Worm (Caenorhabditis elegans) whole organism, L4 larva: Measurements from ENCODE around the gene lec-7.
A peak's percentile ranks its signal among the peaks of the same experiment; 100 is the strongest.

Experiments used
- D1046.2 ChIP-seq: fragments of 200-800 bp; sonication (Bioruptor generic); IDR thresholded peaks from 2 replicates; pipeline ENCODE4 v1.3.6; 2022; ENCODE audit warnings: missing genetic modification characterization, missing compliant biosample characterization
- F10B5.3 ChIP-seq: sonication (generic microtip); optimal IDR thresholded peaks from 2 replicates; lab custom pipeline; 2016; ENCODE audit warnings: mild to moderate bottlenecking, missing genetic modification characterization, missing compliant biosample characterization
- F49E8.2 ChIP-seq: sonication (generic microtip); optimal IDR thresholded peaks from 2 replicates; lab custom pipeline; 2016; ENCODE audit warnings: missing compliant biosample characterization, mild to moderate bottlenecking, missing genetic modification characterization, borderline replicate concordance
- R02D3.7 ChIP-seq: fragments of 150-350 bp; sonication (generic microtip); optimal IDR thresholded peaks from 3 replicates; lab custom pipeline; 2014; ENCODE audit warnings: missing biosample characterization, missing genetic modification characterization
- T26A8.4 ChIP-seq: fragments of 200-800 bp; sonication (Bioruptor generic); IDR thresholded peaks from 2 replicates; pipeline ENCODE4 v1.3.6; 2022; ENCODE audit warnings: missing genetic modification characterization, missing compliant biosample characterization
- Y5F2A.4 ChIP-seq: fragments of 200-800 bp; sonication (Bioruptor generic); optimal IDR thresholded peaks from 2 replicates; lab custom pipeline; 2018; ENCODE audit warnings: mild to moderate bottlenecking, missing genetic modification characterization, missing compliant biosample characterization
- Y75B8A.6 ChIP-seq: fragments of 200-800 bp; sonication (Bioruptor generic); IDR thresholded peaks from 2 replicates; pipeline ENCODE4 v1.3.6; 2022; ENCODE audit warnings: missing genetic modification reagents, missing genetic modification characterization, missing compliant biosample characterization
- ZK337.2 ChIP-seq: fragments of 200-800 bp; sonication (Bioruptor generic); IDR thresholded peaks from 2 replicates; pipeline ENCODE4 v1.3.6; 2022; ENCODE audit warnings: missing genetic modification reagents, missing genetic modification characterization, missing compliant biosample characterization
- ZK546.5 ChIP-seq, 2 experiments: sonication (generic microtip); optimal IDR thresholded peaks; 2 replicates each; lab custom pipeline; 2017; ENCODE audit warnings: missing biosample characterization in 2 of 2, missing genetic modification characterization in 2 of 2
- aha-1 ChIP-seq: fragments of 150-350 bp; peaks from one replicate; lab custom pipeline; 2014; ENCODE audit warnings: missing biosample characterization, missing genetic modification characterization
- arid-1 ChIP-seq: fragments of 200-800 bp; sonication (Bioruptor generic); conservative IDR thresholded peaks from 2 replicates; pipeline ENCODE4 v1.3.6; 2022; ENCODE audit warnings: missing genetic modification reagents, missing genetic modification characterization, missing compliant biosample characterization
- ceh-44 ChIP-seq: fragments of 200-800 bp; sonication (Bioruptor generic); IDR thresholded peaks from 2 replicates; pipeline ENCODE4 v1.3.6; 2022; ENCODE audit warnings: missing genetic modification reagents, missing genetic modification characterization, missing compliant biosample characterization
- cey-2 ChIP-seq: sonication (generic microtip); optimal IDR thresholded peaks from 3 replicates; lab custom pipeline; 2017; ENCODE audit warnings: missing genetic modification characterization, mild to moderate bottlenecking, missing compliant biosample characterization, antibody characterized with exemption, borderline replicate concordance; ENCODE audit not compliant: insufficient read depth
- daf-16 ChIP-seq, 3 experiments: sonication (generic microtip); optimal IDR thresholded peaks; 2 replicates each; lab custom pipeline; 2016 to 2017; ENCODE audit warnings: missing genetic modification characterization in 3 of 3, missing genetic modification reagents in 3 of 3, mild to moderate bottlenecking in 2 of 3, missing compliant biosample characterization in 2 of 3, missing biosample characterization in 1 of 3, moderate library complexity in 1 of 3
- dmd-9 ChIP-seq: fragments of 200-800 bp; sonication (Bioruptor generic); IDR thresholded peaks from 2 replicates; pipeline ENCODE4 v1.3.6; 2022; ENCODE audit warnings: missing genetic modification reagents, missing genetic modification characterization, missing compliant biosample characterization
- dve-1 ChIP-seq: sonication (generic microtip); optimal IDR thresholded peaks from 2 replicates; lab custom pipeline; 2017; ENCODE audit warnings: antibody characterized with exemption, mild to moderate bottlenecking, missing genetic modification characterization, missing compliant biosample characterization; ENCODE audit not compliant: insufficient read depth
- fkh-10 ChIP-seq: fragments of 150-350 bp; optimal IDR thresholded peaks from 2 replicates; lab custom pipeline; 2014; ENCODE audit warnings: missing biosample characterization, missing genetic modification reagents, missing genetic modification characterization
- fos-1 ChIP-seq: fragments of 150-350 bp; optimal IDR thresholded peaks from 2 replicates; lab custom pipeline; 2014; ENCODE audit warnings: missing biosample characterization, missing genetic modification characterization
- hlh-30 ChIP-seq: sonication (generic microtip); optimal IDR thresholded peaks from 2 replicates; lab custom pipeline; 2017; ENCODE audit warnings: antibody characterized with exemption, mild to moderate bottlenecking, missing genetic modification characterization, missing compliant biosample characterization; ENCODE audit not compliant: insufficient read depth
- hmg-1.1 ChIP-seq: fragments of 200-800 bp; sonication (Bioruptor generic); IDR thresholded peaks from 2 replicates; pipeline ENCODE4 v1.3.6; 2022; ENCODE audit warnings: missing genetic modification reagents, missing genetic modification characterization, missing compliant biosample characterization
- lim-7 ChIP-seq: fragments of 200-800 bp; sonication (Bioruptor generic); IDR thresholded peaks from 2 replicates; pipeline ENCODE4 v1.3.6; 2022; ENCODE audit warnings: missing genetic modification characterization, missing compliant biosample characterization
- lin-1 ChIP-seq: fragments of 200-800 bp; sonication (Bioruptor generic); IDR thresholded peaks from 2 replicates; pipeline ENCODE4 v1.3.6; 2022; ENCODE audit warnings: missing genetic modification reagents, missing genetic modification characterization, missing compliant biosample characterization
- lin-15B ChIP-seq: fragments of 150-350 bp; sonication (generic microtip); optimal IDR thresholded peaks from 3 replicates; lab custom pipeline; 2014; ENCODE audit warnings: missing biosample characterization, missing genetic modification characterization
- lin-29 ChIP-seq: fragments of 200-800 bp; sonication (Bioruptor generic); IDR thresholded peaks from 2 replicates; pipeline ENCODE4 v1.3.6; 2022; ENCODE audit warnings: missing genetic modification reagents, missing genetic modification characterization, missing compliant biosample characterization
- lin-39 ChIP-seq: fragments of 150-350 bp; optimal IDR thresholded peaks from 2 replicates; lab custom pipeline; 2014; ENCODE audit warnings: missing biosample characterization, missing genetic modification reagents, missing genetic modification characterization
- lsy-2 ChIP-seq, 2 experiments: fragments of 150-350 bp in 1 of 2; sonication (generic microtip) in 1 of 2; optimal IDR thresholded peaks; 2 replicates each; lab custom pipeline; 2014 to 2017; ENCODE audit warnings: missing biosample characterization in 2 of 2, missing genetic modification characterization in 2 of 2
- madf-5 ChIP-seq, 2 experiments: fragments of 200-800 bp; sonication (Bioruptor generic); IDR thresholded peaks; 2 replicates each; pipeline ENCODE4 v1.3.6; 2022; ENCODE audit warnings: missing compliant biosample characterization in 2 of 2, missing genetic modification characterization in 2 of 2
- madf-9 ChIP-seq: fragments of 200-800 bp; sonication (Bioruptor generic); conservative IDR thresholded peaks from 2 replicates; pipeline ENCODE4 v1.3.6; 2022; ENCODE audit warnings: missing genetic modification reagents, missing genetic modification characterization, missing compliant biosample characterization
- mep-1 ChIP-seq: fragments of 150-350 bp; sonication (generic microtip); optimal IDR thresholded peaks from 3 replicates; lab custom pipeline; 2014; ENCODE audit warnings: missing biosample characterization, missing genetic modification characterization
- mes-2 ChIP-seq: sonication (generic microtip); optimal IDR thresholded peaks from 2 replicates; lab custom pipeline; 2016; ENCODE audit warnings: missing genotype, mild to moderate bottlenecking, missing genetic modification characterization, missing compliant biosample characterization; ENCODE audit not compliant: poor library complexity, severe bottlenecking
- mxl-3 ChIP-seq: fragments of 200-800 bp; sonication (Bioruptor generic); optimal IDR thresholded peaks from 2 replicates; lab custom pipeline; 2018; ENCODE audit warnings: mild to moderate bottlenecking, missing genetic modification characterization, missing compliant biosample characterization
- nhr-102 ChIP-seq: sonication (generic microtip); optimal IDR thresholded peaks from 2 replicates; lab custom pipeline; 2016; ENCODE audit warnings: mild to moderate bottlenecking, missing genetic modification characterization, moderate library complexity, missing compliant biosample characterization
- nhr-111 ChIP-seq: fragments of 200-800 bp; sonication (Bioruptor generic); optimal IDR thresholded peaks from 2 replicates; lab custom pipeline; 2018; ENCODE audit warnings: mild to moderate bottlenecking, missing genetic modification characterization, missing compliant biosample characterization
- nhr-28 ChIP-seq: fragments of 150-350 bp; optimal IDR thresholded peaks from 2 replicates; lab custom pipeline; 2014; ENCODE audit warnings: missing biosample characterization, missing genetic modification characterization
- nhr-41 ChIP-seq: fragments of 200-800 bp; sonication (Bioruptor generic); IDR thresholded peaks from 2 replicates; pipeline ENCODE4 v1.3.6; 2022; ENCODE audit warnings: missing genetic modification reagents, missing genetic modification characterization, missing compliant biosample characterization
- nhr-48 ChIP-seq: sonication (generic microtip); optimal IDR thresholded peaks from 2 replicates; lab custom pipeline; 2016; ENCODE audit warnings: mild to moderate bottlenecking, missing genetic modification characterization, missing compliant biosample characterization
- nhr-6 ChIP-seq: fragments of 150-350 bp; optimal IDR thresholded peaks from 2 replicates; lab custom pipeline; 2014; ENCODE audit warnings: missing biosample characterization, missing genetic modification characterization
- php-3 ChIP-seq: fragments of 200-800 bp; sonication (Bioruptor generic); IDR thresholded peaks from 2 replicates; pipeline ENCODE4 v1.3.6; 2022; ENCODE audit warnings: missing genetic modification reagents, missing genetic modification characterization, missing compliant biosample characterization
- pqm-1 ChIP-seq: sonication (generic microtip); optimal IDR thresholded peaks from 2 replicates; lab custom pipeline; 2017; ENCODE audit warnings: missing biosample characterization, missing genetic modification characterization
- saeg-2 ChIP-seq: fragments of 200-800 bp; sonication (Bioruptor generic); IDR thresholded peaks from 2 replicates; pipeline ENCODE4 v1.3.6; 2022; ENCODE audit warnings: missing genetic modification reagents, missing genetic modification characterization, missing compliant biosample characterization
- set-16 ChIP-seq: fragments of 200-800 bp; sonication (Bioruptor generic); IDR thresholded peaks from 2 replicates; pipeline ENCODE4 v1.3.6; 2022; ENCODE audit warnings: missing genetic modification reagents, missing genetic modification characterization, missing compliant biosample characterization
- spr-3 ChIP-seq: fragments of 200-800 bp; sonication (Bioruptor generic); optimal IDR thresholded peaks from 2 replicates; lab custom pipeline; 2018; ENCODE audit warnings: mild to moderate bottlenecking, missing genetic modification characterization, missing compliant biosample characterization
- unc-130 ChIP-seq: sonication (generic microtip); optimal IDR thresholded peaks from 2 replicates; lab custom pipeline; 2016; ENCODE audit warnings: missing genetic modification reagents, missing genetic modification characterization, missing compliant biosample characterization
- unc-62 ChIP-seq, 3 experiments: fragments of 150-350 bp in 1 of 3; sonication (generic microtip); optimal IDR thresholded peaks in 2 of 3; peaks in 1 of 3; 1 replicate in 1 of 3; 2 replicates in 2 of 3; lab custom pipeline; 2014 to 2017; ENCODE audit warnings: missing biosample characterization in 3 of 3, missing genetic modification characterization in 3 of 3, missing genetic modification reagents in 3 of 3, missing genotype in 1 of 3
- zag-1 ChIP-seq: fragments of 150-350 bp; optimal IDR thresholded peaks from 2 replicates; lab custom pipeline; 2014; ENCODE audit warnings: missing biosample characterization, missing genetic modification characterization
- zfp-2 ChIP-seq: sonication (generic microtip); optimal IDR thresholded peaks from 2 replicates; lab custom pipeline; 2016; ENCODE audit warnings: mild to moderate bottlenecking, missing genetic modification characterization, missing compliant biosample characterization
- zfp-3 ChIP-seq: fragments of 200-800 bp; sonication (Bioruptor generic); conservative IDR thresholded peaks from 2 replicates; pipeline ENCODE4 v1.3.6; 2022; ENCODE audit warnings: missing genetic modification reagents, missing genetic modification characterization, missing compliant biosample characterization
- zip-11 ChIP-seq: fragments of 200-800 bp; sonication (Bioruptor generic); IDR thresholded peaks from 2 replicates; pipeline ENCODE4 v1.3.6; 2022; ENCODE audit warnings: missing genetic modification characterization, missing compliant biosample characterization
- ztf-7 ChIP-seq: fragments of 150-350 bp; optimal IDR thresholded peaks from 2 replicates; lab custom pipeline; 2014; ENCODE audit warnings: missing biosample characterization, missing genetic modification characterization

Gene lec-7

ce11 chrX:9899426-9900131 lies 47.7 kb downstream of the lec-7 start, which contains the start of gene phf-34 (continued):
- TF ChIP-seq F10B5.3 (tag; lab: Kevin White, UChicago), result no peak
- no peak for TF ChIP-seq lim-7 (GFP tag; lab: Robert Waterston, UW)
- TF ChIP-seq cey-2 (tag; lab: Kevin White, UChicago), result no peak
- no peak for TF ChIP-seq ZK337.2 (GFP tag; lab: Robert Waterston, UW)
- TF ChIP-seq nhr-6 (tag; lab: Kevin White, UChicago), result no peak
- peak; percentile 72 for TF ChIP-seq aha-1
- TF ChIP-seq hmg-1.1 (GFP tag; lab: Robert Waterston, UW), result peak; percentile 70
- no peak for TF ChIP-seq nhr-111 (GFP tag; lab: Kevin White, UChicago)
- no peak for TF ChIP-seq nhr-48 (tag; lab: Kevin White, UChicago)
- TF ChIP-seq daf-16 (GFP tag; optimal IDR thresholded peaks at IDR 0.05; lab: Kevin White, UChicago), result no peak
- peak; percentile 41 for TF ChIP-seq daf-16 (tag; optimal IDR thresholded peaks at IDR 0.05; lab: Kevin White, UChicago)
- TF ChIP-seq Y5F2A.4 (GFP tag; lab: Kevin White, UChicago), result no peak
- TF ChIP-seq dmd-9 (GFP tag; lab: Robert Waterston, UW), result no peak
- no peak for TF ChIP-seq R02D3.7 (tag; lab: Kevin White, UChicago)
- TF ChIP-seq hlh-30 (tag; lab: Kevin White, UChicago), result peak; percentile 62
- no peak for TF ChIP-seq fos-1 (tag; lab: Kevin White, UChicago)
- no peak for TF ChIP-seq madf-9 (GFP tag; lab: Robert Waterston, UW)
- TF ChIP-seq set-16 (GFP tag; lab: Robert Waterston, UW), result no peak
- no peak for TF ChIP-seq zfp-3 (GFP tag; lab: Robert Waterston, UW)
- no peak for TF ChIP-seq ZK546.5 (tag; optimal IDR thresholded peaks at IDR 0.05; lab: Kevin White, UChicago)
- no peak for TF ChIP-seq saeg-2 (GFP tag; lab: Robert Waterston, UW)
- no peak for TF ChIP-seq spr-3 (GFP tag; lab: Kevin White, UChicago)
- TF ChIP-seq T26A8.4 (GFP tag; lab: Robert Waterston, UW), result no peak
- no peak for TF ChIP-seq Y75B8A.6 (GFP tag; lab: Robert Waterston, UW)
- peak; percentile 45 for TF ChIP-seq dve-1
- no peak for TF ChIP-seq nhr-41 (GFP tag; lab: Robert Waterston, UW)
- TF ChIP-seq mep-1 (tag; lab: Kevin White, UChicago), result no peak
- peak in 1 of 2 experiments; percentile 58 for TF ChIP-seq lsy-2 (tag; optimal IDR thresholded peaks at IDR 0.05; lab: Kevin White, UChicago)
- TF ChIP-seq lin-1 (GFP tag; lab: Robert Waterston, UW), result no peak
- peak in 1 of 2 experiments; percentile 61 for TF ChIP-seq unc-62 (GFP tag; optimal IDR thresholded peaks at IDR 0.05 in 1 of 2; lab: Kevin White, UChicago)
- no peak for TF ChIP-seq unc-62 (tag; optimal IDR thresholded peaks at IDR 0.05; lab: Kevin White, UChicago)
- TF ChIP-seq lin-39, result no peak
- no peak for TF ChIP-seq php-3
- TF ChIP-seq F49E8.2, result no peak
- TF ChIP-seq fkh-10 (GFP tag; lab: Kevin White, UChicago), result peak; percentile 56
- no peak for TF ChIP-seq zip-11 (GFP tag; lab: Robert Waterston, UW)
- TF ChIP-seq unc-130 (GFP tag; lab: Kevin White, UChicago), result no peak
- TF ChIP-seq ztf-7 (tag; lab: Kevin White, UChicago), result no peak
- peak; percentile 70 for TF ChIP-seq nhr-28 (tag; lab: Kevin White, UChicago)
- 0 out of 2 replicates have a peak, but pooled peaks have one; percentile 24 for TF ChIP-seq arid-1 (GFP tag; lab: Robert Waterston, UW)
- no peak for TF ChIP-seq D1046.2 (GFP tag; lab: Robert Waterston, UW)
- no peak for TF ChIP-seq madf-5 (GFP tag; IDR thresholded peaks at IDR 0.05; lab: Robert Waterston, UW)
- peak; percentile 58 for TF ChIP-seq mxl-3 (GFP tag; lab: Kevin White, UChicago)
- TF ChIP-seq pqm-1 (tag; lab: Kevin White, UChicago), result no peak
- TF ChIP-seq ceh-44 (GFP tag; lab: Robert Waterston, UW), result no peak
- TF ChIP-seq nhr-102 (tag; lab: Kevin White, UChicago), result no peak
- no peak for TF ChIP-seq lin-29 (GFP tag; lab: Robert Waterston, UW)
- TF ChIP-seq zfp-2 (tag; lab: Kevin White, UChicago), result no peak
- no peak for TF ChIP-seq mes-2 (tag; lab: Kevin White, UChicago)
- no peak for TF ChIP-seq zag-1 (tag; lab: Kevin White, UChicago)
- no peak for TF ChIP-seq lin-15B
